Fruit fly (Drosophila melanogaster) whole organism, embryonic: Measurements from ENCODE around the gene Sec22.
A peak's percentile ranks its signal among the peaks of the same experiment; 100 is the strongest.

Experiments used
- Atf6 ChIP-seq: fragments of 200-800 bp; sonication (Bioruptor generic); IDR thresholded peaks from 2 replicates; pipeline ENCODE4 v1.3.6; 2022; ENCODE audit warnings: missing biosample characterization, missing genetic modification characterization
- CG1024 ChIP-seq: fragments of 200-800 bp; sonication (Bioruptor generic); IDR thresholded peaks from 2 replicates; pipeline ENCODE4 v1.3.6; 2022; ENCODE audit warnings: missing biosample characterization, missing genetic modification characterization
- CG10654 ChIP-seq: fragments of 200-800 bp; sonication (Bioruptor generic); optimal IDR thresholded peaks from 2 replicates; lab custom pipeline; 2016; ENCODE audit warnings: missing biosample characterization, missing genetic modification characterization
- CG12219 ChIP-seq: fragments of 200-800 bp; sonication (Bioruptor generic); optimal IDR thresholded peaks from 3 replicates; lab custom pipeline; 2018; ENCODE audit warnings: missing biosample characterization, mild to moderate bottlenecking, missing genetic modification characterization
- CG12236 ChIP-seq: fragments of 200-800 bp; sonication (Bioruptor generic); optimal IDR thresholded peaks from 2 replicates; lab custom pipeline; 2016; ENCODE audit warnings: missing biosample characterization, missing genetic modification characterization
- CG13624 ChIP-seq: fragments of 200-800 bp; sonication (Bioruptor generic); optimal IDR thresholded peaks from 2 replicates; lab custom pipeline; 2016; ENCODE audit warnings: missing biosample characterization, missing genetic modification characterization
- CG14050 ChIP-seq: fragments of 200-800 bp; sonication (Bioruptor generic); IDR thresholded peaks from 3 replicates; pipeline ENCODE4 v1.3.6; 2022; ENCODE audit warnings: missing biosample characterization, missing genetic modification characterization
- CG15514 ChIP-seq: fragments of 200-800 bp; sonication (Bioruptor generic); optimal IDR thresholded peaks from 3 replicates; lab custom pipeline; 2017; ENCODE audit warnings: missing biosample characterization, missing genetic modification characterization, mild to moderate bottlenecking, moderate library complexity, missing genetic modification reagents
- CG1603 ChIP-seq: fragments of 200-800 bp; sonication (Bioruptor generic); optimal IDR thresholded peaks from 2 replicates; lab custom pipeline; 2019; ENCODE audit warnings: missing biosample characterization, mild to moderate bottlenecking, missing genetic modification characterization, moderate library complexity
- CG16813 ChIP-seq: fragments of 200-800 bp; sonication (Bioruptor generic); IDR thresholded peaks from 3 replicates; pipeline ENCODE4 v1.3.6; 2022; ENCODE audit warnings: missing biosample characterization, missing genetic modification characterization; ENCODE audit not compliant: partially characterized antibody
- CG16863 ChIP-seq: fragments of 200-800 bp; sonication (Bioruptor generic); optimal IDR thresholded peaks from 3 replicates; lab custom pipeline; 2016; ENCODE audit warnings: missing biosample characterization, missing genetic modification characterization
- CG2199 ChIP-seq: fragments of 200-800 bp; sonication (Bioruptor generic); IDR thresholded peaks from 3 replicates; pipeline ENCODE4 v1.3.6; 2022; ENCODE audit warnings: missing biosample characterization, missing genetic modification characterization
- CG2202 ChIP-seq: fragments of 200-800 bp; sonication (Bioruptor generic); optimal IDR thresholded peaks from 2 replicates; lab custom pipeline; 2018; ENCODE audit warnings: missing biosample characterization, mild to moderate bottlenecking, missing genetic modification characterization
- CG3065 ChIP-seq: fragments of 200-800 bp; sonication (Bioruptor generic); optimal IDR thresholded peaks from 2 replicates; lab custom pipeline; 2016; ENCODE audit warnings: missing biosample characterization, missing genetic modification characterization
- CG31441 ChIP-seq: fragments of 200-800 bp; sonication (Bioruptor generic); IDR thresholded peaks from 2 replicates; pipeline ENCODE4 v1.3.6; 2022; ENCODE audit warnings: missing biosample characterization, missing genetic modification characterization
- CG3163 ChIP-seq: fragments of 200-800 bp; sonication (Bioruptor generic); optimal IDR thresholded peaks from 3 replicates; lab custom pipeline; 2016; ENCODE audit warnings: missing biosample characterization, missing genetic modification characterization
- CG33213 ChIP-seq: fragments of 200-800 bp; sonication (Bioruptor generic); optimal IDR thresholded peaks from 3 replicates; lab custom pipeline; 2016; ENCODE audit warnings: missing biosample characterization, missing genetic modification characterization
- CG4282 ChIP-seq: fragments of 200-800 bp; sonication (Bioruptor generic); optimal IDR thresholded peaks from 2 replicates; lab custom pipeline; 2016; ENCODE audit warnings: missing biosample characterization, missing genetic modification characterization
- CG4404 ChIP-seq: fragments of 200-800 bp; sonication (Bioruptor generic); IDR thresholded peaks from 2 replicates; pipeline ENCODE4 v1.3.6; 2022; ENCODE audit warnings: missing biosample characterization, missing genetic modification characterization
- CG4820 ChIP-seq: fragments of 200-800 bp; sonication (Bioruptor generic); optimal IDR thresholded peaks from 3 replicates; lab custom pipeline; 2016; ENCODE audit warnings: missing biosample characterization, missing genetic modification characterization
- CG6689 ChIP-seq: fragments of 200-800 bp; sonication (Bioruptor generic); IDR thresholded peaks from 2 replicates; pipeline ENCODE4 v1.3.6; 2022; ENCODE audit warnings: missing biosample characterization, missing genetic modification characterization
- CG7745 ChIP-seq: fragments of 200-800 bp; sonication (Bioruptor generic); optimal IDR thresholded peaks from 2 replicates; lab custom pipeline; 2018; ENCODE audit warnings: missing biosample characterization, mild to moderate bottlenecking, missing genetic modification characterization, moderate library complexity
- CG9437 ChIP-seq: fragments of 200-800 bp; sonication (Bioruptor generic); optimal IDR thresholded peaks from 2 replicates; lab custom pipeline; 2018; ENCODE audit warnings: missing biosample characterization, mild to moderate bottlenecking, missing genetic modification characterization
- Doc2 ChIP-seq: fragments of 200-800 bp; sonication (Bioruptor generic); IDR thresholded peaks from 2 replicates; pipeline ENCODE4 v1.3.6; 2022; ENCODE audit warnings: missing biosample characterization, missing genetic modification characterization
- E2f1 ChIP-seq: fragments of 200-800 bp; sonication (Bioruptor generic); IDR thresholded peaks from 2 replicates; pipeline ENCODE4 v1.3.6; 2022; ENCODE audit warnings: missing biosample characterization, missing genetic modification characterization
- Eip74EF ChIP-seq, 2 experiments: fragments of 200-800 bp in 1 of 2; fragments of >200 bp in 1 of 2; sonication (Bioruptor generic) in 1 of 2; optimal IDR thresholded peaks; 2 replicates each; lab custom pipeline; 2017 to 2019; ENCODE audit warnings: missing biosample characterization in 2 of 2, missing genetic modification characterization in 2 of 2, mild to moderate bottlenecking in 1 of 2, moderate library complexity in 1 of 2
- HLHmδ ChIP-seq: fragments of 200-800 bp; sonication (Bioruptor generic); optimal IDR thresholded peaks from 2 replicates; lab custom pipeline; 2018; ENCODE audit warnings: missing biosample characterization, mild to moderate bottlenecking, missing genetic modification characterization, moderate library complexity
- MESR4 ChIP-seq: fragments of 200-800 bp; sonication (Bioruptor generic); optimal IDR thresholded peaks from 2 replicates; lab custom pipeline; 2018; ENCODE audit warnings: missing biosample characterization, mild to moderate bottlenecking, missing genetic modification characterization, moderate library complexity
- Med ChIP-seq: fragments of 200-800 bp; sonication (Bioruptor generic); peaks from one replicate; lab custom pipeline; 2016; ENCODE audit warnings: missing biosample characterization, missing genetic modification characterization, mild to moderate bottlenecking, inconsistent platforms, moderate library complexity
- Meics ChIP-seq: fragments of 200-800 bp; sonication (Bioruptor generic); optimal IDR thresholded peaks from 2 replicates; lab custom pipeline; 2017; ENCODE audit warnings: missing biosample characterization, mild to moderate bottlenecking, missing genetic modification characterization
- NfI ChIP-seq: fragments of 200-800 bp; sonication (Bioruptor generic); optimal IDR thresholded peaks from 3 replicates; lab custom pipeline; 2018; ENCODE audit warnings: missing biosample characterization, mild to moderate bottlenecking, missing genetic modification characterization, moderate library complexity
- Opbp ChIP-seq: fragments of 200-800 bp; sonication (Bioruptor generic); IDR thresholded peaks from 3 replicates; pipeline ENCODE4 v1.3.6; 2022; ENCODE audit warnings: missing biosample characterization, missing genetic modification characterization; ENCODE audit not compliant: partially characterized antibody
- Side ChIP-seq: fragments of 200-800 bp; sonication (Bioruptor generic); optimal IDR thresholded peaks from 2 replicates; lab custom pipeline; 2016; ENCODE audit warnings: missing biosample characterization, missing genetic modification characterization
- Sin3A ChIP-seq: fragments of >200 bp; optimal IDR thresholded peaks from 2 replicates; lab custom pipeline; 2018
- croc ChIP-seq: fragments of 200-800 bp; sonication (Bioruptor generic); conservative IDR thresholded peaks from 3 replicates; pipeline ENCODE4 v1.3.6; 2022; ENCODE audit warnings: missing biosample characterization, missing genetic modification characterization
- cwo ChIP-seq: fragments of 200-800 bp; sonication (Bioruptor generic); optimal IDR thresholded peaks from 3 replicates; lab custom pipeline; 2017; ENCODE audit warnings: missing biosample characterization, missing genetic modification characterization, mild to moderate bottlenecking, moderate library complexity, missing genetic modification reagents
- dmrt11E ChIP-seq: fragments of 200-800 bp; sonication (Bioruptor generic); optimal IDR thresholded peaks from 3 replicates; lab custom pipeline; 2018; ENCODE audit warnings: missing biosample characterization, mild to moderate bottlenecking, missing genetic modification characterization, moderate library complexity
- gfzf ChIP-seq: fragments of 200-800 bp; sonication (Bioruptor generic); optimal IDR thresholded peaks from 2 replicates; lab custom pipeline; 2016; ENCODE audit warnings: missing biosample characterization, mild to moderate bottlenecking, missing genetic modification characterization, moderate library complexity
- hbn ChIP-seq: fragments of 200-800 bp; sonication (Bioruptor generic); IDR thresholded peaks from 2 replicates; pipeline ENCODE4 v1.3.6; 2022; ENCODE audit warnings: missing biosample characterization, missing genetic modification characterization; ENCODE audit not compliant: partially characterized antibody
- lab ChIP-seq: fragments of 200-800 bp; sonication (Bioruptor generic); optimal IDR thresholded peaks from 3 replicates; lab custom pipeline; 2017; ENCODE audit warnings: missing biosample characterization, missing genetic modification characterization, mild to moderate bottlenecking, moderate library complexity, missing genetic modification reagents
- lilli ChIP-seq: fragments of 200-800 bp; sonication (Bioruptor generic); optimal IDR thresholded peaks from 3 replicates; lab custom pipeline; 2016; ENCODE audit warnings: missing biosample characterization, missing genetic modification characterization
- nerfin-1 ChIP-seq: fragments of 200-800 bp; sonication (Bioruptor generic); optimal IDR thresholded peaks from 3 replicates; lab custom pipeline; 2019; ENCODE audit warnings: missing biosample characterization, mild to moderate bottlenecking, missing genetic modification characterization, moderate library complexity
- nmo ChIP-seq: fragments of 200-800 bp; sonication (Bioruptor generic); optimal IDR thresholded peaks from 2 replicates; lab custom pipeline; 2018; ENCODE audit warnings: missing biosample characterization, mild to moderate bottlenecking, missing genetic modification characterization, moderate library complexity
- pan ChIP-seq, 4 experiments: fragments of >200 bp in 3 of 4; fragments of 200-800 bp in 1 of 4; sonication (Bioruptor generic) in 1 of 4; optimal IDR thresholded peaks in 3 of 4; IDR thresholded peaks in 1 of 4; 2 replicates each; pipeline versions ENCODE4 v1.3.6 to Lab custom; 2017 to 2022; ENCODE audit warnings: missing biosample characterization in 2 of 4, missing genetic modification characterization in 2 of 4, mixed read lengths in 1 of 4
- pfk ChIP-seq: fragments of 200-800 bp; sonication (Bioruptor generic); optimal IDR thresholded peaks from 2 replicates; lab custom pipeline; 2018; ENCODE audit warnings: missing biosample characterization, mild to moderate bottlenecking, missing genetic modification characterization, moderate library complexity
- pita ChIP-seq: fragments of 200-800 bp; sonication (Bioruptor generic); optimal IDR thresholded peaks from 2 replicates; lab custom pipeline; 2017; ENCODE audit warnings: missing biosample characterization, mild to moderate bottlenecking, missing genetic modification characterization
- pnt ChIP-seq: fragments of 200-800 bp; sonication (Bioruptor generic); optimal IDR thresholded peaks from 3 replicates; lab custom pipeline; 2016; ENCODE audit warnings: missing biosample characterization, missing genetic modification characterization
- slou ChIP-seq: fragments of 200-800 bp; sonication (Bioruptor generic); optimal IDR thresholded peaks from 3 replicates; lab custom pipeline; 2016; ENCODE audit warnings: missing biosample characterization, missing genetic modification characterization
- sob ChIP-seq: fragments of 200-800 bp; sonication (Bioruptor generic); IDR thresholded peaks from 2 replicates; pipeline ENCODE4 v1.3.6; 2022; ENCODE audit warnings: missing biosample characterization, missing genetic modification characterization
- vvl ChIP-seq: fragments of 200-800 bp; sonication (Bioruptor generic); IDR thresholded peaks from 2 replicates; pipeline ENCODE4 v1.3.6; 2022; ENCODE audit warnings: missing biosample characterization, missing genetic modification characterization
- wor ChIP-seq: fragments of 200-800 bp; sonication (Bioruptor generic); IDR thresholded peaks from 2 replicates; pipeline ENCODE4 v1.3.6; 2022; ENCODE audit warnings: missing biosample characterization, missing genetic modification characterization

Sec22 gene

DNA sequence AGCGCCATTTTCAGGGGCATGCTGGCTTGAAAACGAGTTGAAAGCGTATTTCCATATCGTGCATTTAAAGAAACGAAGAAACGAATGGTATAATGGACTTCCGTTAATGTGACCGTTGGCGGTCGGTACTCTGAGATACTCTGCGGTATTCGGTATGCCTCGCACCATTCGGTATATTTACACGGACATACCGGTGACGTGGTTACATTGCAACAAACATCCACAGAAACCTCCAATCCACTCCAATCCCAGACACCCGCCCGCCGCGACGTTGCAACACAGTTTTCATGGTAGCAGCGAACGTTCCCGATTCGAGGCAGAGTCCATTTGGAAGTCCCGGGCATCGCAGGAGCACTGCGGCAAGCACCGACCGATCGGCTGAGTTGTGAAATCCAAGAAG lies at the start of gene Sec22 (continued):
- TF ChIP-seq NfI (GFP tag; lab: Kevin White, UChicago) (no peak), slou (GFP tag; lab: Kevin White, UChicago) (no peak), CG13624 (GFP tag; lab: Kevin White, UChicago) (no peak), pan (optimal IDR thresholded peaks at IDR 0.05; lab: Kevin White, UChicago) (no peak), pan (GFP tag; optimal IDR thresholded peaks at IDR 0.05 in 1 of 2, IDR thresholded peaks at IDR 0.05 in 1 of 2) (no peak), Eip74EF (GFP tag; optimal IDR thresholded peaks at IDR 0.05; lab: Kevin White, UChicago) (no peak), croc (GFP tag; lab: Robert Waterston, UW) (no peak), Med (GFP tag; lab: Kevin White, UChicago) (peak; percentile 80), pfk (GFP tag; lab: Kevin White, UChicago) (peak; percentile 60), CG7745 (tag; lab: Kevin White, UChicago) (no peak), MESR4 (GFP tag; lab: Kevin White, UChicago) (peak; percentile 88), cwo (GFP tag; lab: Kevin White, UChicago) (no peak), hbn (GFP tag; lab: Robert Waterston, UW) (no peak), CG1603 (tag; lab: Kevin White, UChicago) (peak; percentile 54), gfzf (GFP tag; lab: Kevin White, UChicago) (peak; percentile 74), CG12219 (GFP tag; lab: Kevin White, UChicago) (no peak), CG14050 (GFP tag; lab: Robert Waterston, UW) (no peak), CG3163 (GFP tag; lab: Kevin White, UChicago) (no peak), wor (no peak), CG16813 (no peak), lab (GFP tag; lab: Kevin White, UChicago) (no peak), Meics (GFP tag; lab: Kevin White, UChicago) (peak; percentile 6), pita (GFP tag; lab: Kevin White, UChicago) (no peak), CG4404 (GFP tag; lab: Robert Waterston, UW) (no peak), pnt (GFP tag; lab: Kevin White, UChicago) (no peak), CG1024 (GFP tag; lab: Robert Waterston, UW) (no peak), CG16863 (GFP tag; lab: Kevin White, UChicago) (no peak), CG2199 (GFP tag; lab: Robert Waterston, UW) (no peak), CG10654 (GFP tag; lab: Kevin White, UChicago) (no peak), Sin3A (peak; percentile 36), HLHmδ (peak; percentile 29), vvl (GFP tag; lab: Robert Waterston, UW) (no peak), CG6689 (GFP tag; lab: Robert Waterston, UW) (no peak), CG4282 (GFP tag; lab: Kevin White, UChicago) (no peak), CG12236 (GFP tag; lab: Kevin White, UChicago) (no peak), Side (GFP tag; lab: Kevin White, UChicago) (no peak), CG2202 (tag; lab: Kevin White, UChicago) (no peak), nmo (GFP tag; lab: Kevin White, UChicago) (no peak), Atf6 (GFP tag; lab: Robert Waterston, UW) (no peak), CG15514 (GFP tag; lab: Kevin White, UChicago) (peak; percentile 43), CG33213 (GFP tag; lab: Kevin White, UChicago) (no peak), nerfin-1 (tag; lab: Kevin White, UChicago) (peak; percentile 4), E2f1 (GFP tag; lab: Robert Waterston, UW) (no peak), CG9437 (GFP tag; lab: Kevin White, UChicago) (no peak), dmrt11E (no peak), CG31441 (GFP tag; lab: Robert Waterston, UW) (no peak), Doc2 (no peak), CG4820 (GFP tag; lab: Kevin White, UChicago) (no peak), lilli (no peak), CG3065 (GFP tag; lab: Kevin White, UChicago) (no peak), sob (no peak), Opbp (0 out of 3 replicates have a peak, but pooled peaks have one; percentile 24)
